Worm (Caenorhabditis elegans): ENCODE results near the gene ssq-4.

ce11 chrIV:4986246-4986645 is 30.0 kb upstream of the ssq-4 start, which contains the start of gene clec-177:
- TF ChIP-seq scrt-1 (GFP tag; IDR thresholded peaks at IDR 0.05) (no peak), sea-1 (GFP tag; conservative IDR thresholded peaks at IDR 0.05) (no peak), ama-1 (optimal IDR thresholded peaks at IDR 0.05) (no peak), hnd-1 (tag; optimal IDR thresholded peaks at IDR 0.05) (no peak), tbx-11 (GFP tag; IDR thresholded peaks at IDR 0.05) (no peak), tbx-37 (GFP tag; conservative IDR thresholded peaks at IDR 0.05) (no peak), hmbx-1 (tag; optimal IDR thresholded peaks at IDR 0.05) (no peak), flt-1 (GFP tag; IDR thresholded peaks at IDR 0.05) (no peak), B0310.2 (tag; optimal IDR thresholded peaks at IDR 0.05) (no peak), F13C5.2 (tag; optimal IDR thresholded peaks at IDR 0.05) (no peak), aly-1 (tag; optimal IDR thresholded peaks at IDR 0.05) (no peak), ets-7 (tag; optimal IDR thresholded peaks at IDR 0.05) (no peak), pes-1 (GFP tag; IDR thresholded peaks at IDR 0.05) (no peak)

Measured in whole organism, early embryonic.